Worm (Caenorhabditis elegans) whole organism, L3 larva: Measurements from ENCODE around the gene cpg-24.

Source experiments
- ama-1 ChIP-seq: fragments of 150-350 bp; optimal IDR thresholded peaks from 2 replicates; lab custom pipeline; 2018
- mdl-1 ChIP-seq: fragments of 150-350 bp; optimal IDR thresholded peaks from 2 replicates; lab custom pipeline; 2014; ENCODE audit warnings: missing biosample characterization, missing genetic modification characterization
- nhr-25 ChIP-seq: sonication (generic microtip); optimal IDR thresholded peaks from 2 replicates; lab custom pipeline; 2017; ENCODE audit warnings: missing biosample characterization, missing genetic modification characterization
- nhr-28 ChIP-seq: fragments of 150-350 bp; optimal IDR thresholded peaks from 2 replicates; lab custom pipeline; 2014; ENCODE audit warnings: missing biosample characterization, missing genetic modification characterization
- nhr-76 ChIP-seq: fragments of 150-350 bp; sonication (generic microtip); optimal IDR thresholded peaks from 5 replicates; lab custom pipeline; 2014; ENCODE audit warnings: missing biosample characterization, missing genetic modification characterization
- skn-1 ChIP-seq: fragments of 150-350 bp; optimal IDR thresholded peaks from 2 replicates; lab custom pipeline; 2014; ENCODE audit warnings: missing biosample characterization, missing genetic modification characterization
- snpc-4 ChIP-seq: fragments of 150-350 bp; optimal IDR thresholded peaks from 2 replicates; lab custom pipeline; 2014; ENCODE audit warnings: missing biosample characterization, missing genetic modification characterization
- ztf-4 ChIP-seq: fragments of 150-350 bp; optimal IDR thresholded peaks from 2 replicates; lab custom pipeline; 2014; ENCODE audit warnings: missing biosample characterization, missing genetic modification characterization

DNA sequence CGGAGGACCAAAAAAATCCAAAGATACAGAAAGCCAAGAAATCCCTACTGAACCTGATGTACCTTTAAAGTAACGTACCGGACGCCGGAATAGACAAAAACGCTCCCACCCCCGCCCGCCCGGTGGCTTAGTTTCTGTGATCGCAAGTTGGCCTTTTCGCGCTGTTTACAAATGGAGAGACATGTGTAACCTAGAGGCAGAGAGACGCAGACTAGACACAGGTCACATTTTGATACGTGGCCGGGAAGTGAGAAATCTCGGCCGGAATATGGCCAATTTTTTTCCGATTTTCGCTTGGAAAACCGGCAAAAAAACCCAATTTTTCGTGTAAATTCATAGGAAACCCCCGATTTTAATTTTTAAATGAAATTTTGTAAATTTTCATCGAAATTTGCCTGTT is 25.3 kb downstream of the cpg-24 start:
- TF ChIP-seq ztf-4 (tag; lab: Kevin White, UChicago) (no peak), skn-1 (tag; lab: Kevin White, UChicago) (no peak), mdl-1 (tag; lab: Kevin White, UChicago) (no peak), ama-1 (lab: Kevin White, UChicago) (no peak), nhr-76 (tag; lab: Kevin White, UChicago) (no peak), nhr-25 (tag; lab: Kevin White, UChicago) (no peak), nhr-28 (tag; lab: Kevin White, UChicago) (no peak), snpc-4 (tag; lab: Kevin White, UChicago) (no peak)
